Fruit fly (Drosophila melanogaster) whole organism, embryonic: Measurements from ENCODE around the gene Pat1.

Experiments used
- B-H1 ChIP-seq: fragments of 200-800 bp; sonication (Bioruptor generic); IDR thresholded peaks from 3 replicates; pipeline ENCODE4 v1.3.6; 2022; ENCODE audit warnings: missing biosample characterization, missing genetic modification characterization
- Bdp1 ChIP-seq: fragments of 200-800 bp; sonication (Bioruptor generic); optimal IDR thresholded peaks from 3 replicates; lab custom pipeline; 2016; ENCODE audit warnings: missing biosample characterization, missing genetic modification characterization
- CG10366 ChIP-seq: fragments of 200-800 bp; sonication (Bioruptor generic); IDR thresholded peaks from 2 replicates; pipeline ENCODE4 v1.3.6; 2022; ENCODE audit warnings: missing biosample characterization, missing genetic modification characterization
- CG11085 ChIP-seq: fragments of 200-800 bp; sonication (Bioruptor generic); IDR thresholded peaks from 2 replicates; pipeline ENCODE4 v1.3.6; 2022; ENCODE audit warnings: missing biosample characterization, missing genetic modification characterization
- CG11456 ChIP-seq: fragments of 200-800 bp; sonication (Bioruptor generic); IDR thresholded peaks from 3 replicates; pipeline ENCODE4 v1.3.6; 2022; ENCODE audit warnings: missing biosample characterization, missing genetic modification characterization
- CG11696 ChIP-seq: fragments of 200-800 bp; sonication (Bioruptor generic); IDR thresholded peaks from 2 replicates; pipeline ENCODE4 v1.3.6; 2022; ENCODE audit warnings: missing biosample characterization, missing genetic modification characterization
- CG13123 ChIP-seq: fragments of 200-800 bp; sonication (Bioruptor generic); optimal IDR thresholded peaks from 2 replicates; lab custom pipeline; 2016; ENCODE audit warnings: missing biosample characterization, missing genetic modification characterization
- CG13775 ChIP-seq: fragments of 200-800 bp; sonication (Bioruptor generic); optimal IDR thresholded peaks from 3 replicates; lab custom pipeline; 2017; ENCODE audit warnings: missing biosample characterization, mild to moderate bottlenecking, missing genetic modification characterization
- CG13894 ChIP-seq: fragments of 200-800 bp; sonication (Bioruptor generic); optimal IDR thresholded peaks from 3 replicates; lab custom pipeline; 2018; ENCODE audit warnings: missing biosample characterization, mild to moderate bottlenecking, missing genetic modification characterization, moderate library complexity
- CG14965 ChIP-seq: fragments of 200-800 bp; sonication (Bioruptor generic); optimal IDR thresholded peaks from 2 replicates; lab custom pipeline; 2016; ENCODE audit warnings: missing biosample characterization, missing genetic modification characterization, borderline replicate concordance
- CG15073 ChIP-seq: fragments of 200-800 bp; sonication (Bioruptor generic); optimal IDR thresholded peaks from 2 replicates; lab custom pipeline; 2016; ENCODE audit warnings: missing biosample characterization, missing genetic modification characterization
- CG17568 ChIP-seq: fragments of 200-800 bp; sonication (Bioruptor generic); optimal IDR thresholded peaks from 2 replicates; lab custom pipeline; 2018; ENCODE audit warnings: missing biosample characterization, mild to moderate bottlenecking, missing genetic modification characterization, moderate library complexity
- CG17612 ChIP-seq: fragments of 200-800 bp; sonication (Bioruptor generic); IDR thresholded peaks from 2 replicates; pipeline ENCODE4 v1.3.6; 2022; ENCODE audit warnings: missing biosample characterization, missing genetic modification characterization
- CG34422 ChIP-seq: fragments of 200-800 bp; sonication (Bioruptor generic); IDR thresholded peaks from 3 replicates; pipeline ENCODE4 v1.3.6; 2022; ENCODE audit warnings: missing biosample characterization, missing genetic modification characterization
- CG7745 ChIP-seq: fragments of 200-800 bp; sonication (Bioruptor generic); optimal IDR thresholded peaks from 2 replicates; lab custom pipeline; 2018; ENCODE audit warnings: missing biosample characterization, mild to moderate bottlenecking, missing genetic modification characterization, moderate library complexity
- CG8765 ChIP-seq: fragments of 200-800 bp; sonication (Bioruptor generic); IDR thresholded peaks from 2 replicates; pipeline ENCODE4 v1.3.6; 2022; ENCODE audit warnings: missing biosample characterization, missing genetic modification characterization
- CG9437 ChIP-seq: fragments of 200-800 bp; sonication (Bioruptor generic); optimal IDR thresholded peaks from 2 replicates; lab custom pipeline; 2018; ENCODE audit warnings: missing biosample characterization, mild to moderate bottlenecking, missing genetic modification characterization
- CG9817 ChIP-seq: fragments of 200-800 bp; sonication (Bioruptor generic); optimal IDR thresholded peaks from 2 replicates; lab custom pipeline; 2018; ENCODE audit warnings: missing biosample characterization, mild to moderate bottlenecking, missing genetic modification characterization, moderate library complexity
- CHES-1-like ChIP-seq: fragments of 200-800 bp; sonication (Bioruptor generic); optimal IDR thresholded peaks from 2 replicates; lab custom pipeline; 2016; ENCODE audit warnings: missing biosample characterization, missing genetic modification characterization
- Doc3 ChIP-seq: fragments of 200-800 bp; sonication (Bioruptor generic); IDR thresholded peaks from 3 replicates; pipeline ENCODE4 v1.3.6; 2022; ENCODE audit warnings: missing biosample characterization, missing genetic modification characterization; ENCODE audit not compliant: partially characterized antibody
- E2f1 ChIP-seq: fragments of 200-800 bp; sonication (Bioruptor generic); IDR thresholded peaks from 2 replicates; pipeline ENCODE4 v1.3.6; 2022; ENCODE audit warnings: missing biosample characterization, missing genetic modification characterization
- Eip74EF ChIP-seq, 2 experiments: fragments of 200-800 bp in 1 of 2; fragments of >200 bp in 1 of 2; sonication (Bioruptor generic) in 1 of 2; optimal IDR thresholded peaks; 2 replicates each; lab custom pipeline; 2017 to 2019; ENCODE audit warnings: missing biosample characterization in 2 of 2, missing genetic modification characterization in 2 of 2, mild to moderate bottlenecking in 1 of 2, moderate library complexity in 1 of 2
- HLH3B ChIP-seq: fragments of 200-800 bp; sonication (Bioruptor generic); IDR thresholded peaks from 2 replicates; pipeline ENCODE4 v1.3.6; 2022; ENCODE audit warnings: missing biosample characterization, missing genetic modification characterization
- Hmr ChIP-seq: fragments of 200-800 bp; sonication (Bioruptor generic); optimal IDR thresholded peaks from 3 replicates; lab custom pipeline; 2017; ENCODE audit warnings: mild to moderate bottlenecking, missing biosample characterization, missing genetic modification reagents, missing genetic modification characterization
- Hr39 ChIP-seq: fragments of >200 bp; optimal IDR thresholded peaks from 2 replicates; lab custom pipeline; 2017
- Lpt ChIP-seq: fragments of >200 bp; optimal IDR thresholded peaks from 2 replicates; lab custom pipeline; 2018; ENCODE audit warnings: missing biosample characterization, missing genetic modification characterization
- Mad ChIP-seq: fragments of 200-800 bp; sonication (Bioruptor generic); optimal IDR thresholded peaks from 2 replicates; lab custom pipeline; 2016; ENCODE audit warnings: missing biosample characterization, missing genetic modification characterization
- NFAT ChIP-seq: fragments of 200-800 bp; sonication (Bioruptor generic); IDR thresholded peaks from 2 replicates; pipeline ENCODE4 v1.3.6; 2022; ENCODE audit warnings: missing biosample characterization, missing genetic modification characterization
- NfI ChIP-seq: fragments of 200-800 bp; sonication (Bioruptor generic); optimal IDR thresholded peaks from 3 replicates; lab custom pipeline; 2018; ENCODE audit warnings: missing biosample characterization, mild to moderate bottlenecking, missing genetic modification characterization, moderate library complexity
- Ptx1 ChIP-seq: fragments of 200-800 bp; sonication (Bioruptor generic); IDR thresholded peaks from 2 replicates; pipeline ENCODE4 v1.3.6; 2022; ENCODE audit warnings: missing biosample characterization, missing genetic modification characterization
- Vsx1 ChIP-seq: fragments of 200-800 bp; sonication (Bioruptor generic); optimal IDR thresholded peaks from 2 replicates; lab custom pipeline; 2017; ENCODE audit warnings: missing biosample characterization, mild to moderate bottlenecking, missing genetic modification characterization, missing genetic modification reagents
- cas ChIP-seq: fragments of 200-800 bp; sonication (Bioruptor generic); IDR thresholded peaks from 2 replicates; pipeline ENCODE4 v1.3.6; 2022; ENCODE audit warnings: missing biosample characterization, missing genetic modification characterization
- cg ChIP-seq: fragments of 200-800 bp; sonication (Bioruptor generic); optimal IDR thresholded peaks from 3 replicates; lab custom pipeline; 2019; ENCODE audit warnings: missing biosample characterization, mild to moderate bottlenecking, missing genetic modification characterization, moderate library complexity
- dati ChIP-seq: fragments of 200-800 bp; sonication (Bioruptor generic); IDR thresholded peaks from 2 replicates; pipeline ENCODE4 v1.3.6; 2022; ENCODE audit warnings: missing biosample characterization, missing genetic modification characterization
- dimm ChIP-seq: fragments of 200-800 bp; sonication (Bioruptor generic); IDR thresholded peaks from 2 replicates; pipeline ENCODE4 v1.3.6; 2022; ENCODE audit warnings: missing biosample characterization, missing genetic modification characterization
- disco-r ChIP-seq: fragments of 200-800 bp; sonication (Bioruptor generic); optimal IDR thresholded peaks from 2 replicates; lab custom pipeline; 2016; ENCODE audit warnings: missing biosample characterization, missing genetic modification characterization
- dm ChIP-seq: fragments of 200-800 bp; sonication (Bioruptor generic); optimal IDR thresholded peaks from 3 replicates; lab custom pipeline; 2016; ENCODE audit warnings: missing biosample characterization, missing genetic modification characterization
- ems ChIP-seq: fragments of 200-800 bp; sonication (Bioruptor generic); optimal IDR thresholded peaks from 3 replicates; lab custom pipeline; 2016; ENCODE audit warnings: missing biosample characterization, missing genetic modification characterization
- eyg ChIP-seq: fragments of 200-800 bp; sonication (Bioruptor generic); optimal IDR thresholded peaks from 3 replicates; lab custom pipeline; 2016; ENCODE audit warnings: missing biosample characterization, missing genetic modification characterization
- ftz-f1 ChIP-seq: fragments of 200-800 bp; sonication (Bioruptor generic); optimal IDR thresholded peaks from 2 replicates; lab custom pipeline; 2016; ENCODE audit warnings: missing biosample characterization, missing genetic modification characterization
- gem ChIP-seq: fragments of 200-800 bp; sonication (Bioruptor generic); optimal IDR thresholded peaks from 2 replicates; lab custom pipeline; 2019; ENCODE audit warnings: missing biosample characterization, mild to moderate bottlenecking, missing genetic modification characterization, moderate library complexity
- ind ChIP-seq: fragments of 200-800 bp; sonication (Bioruptor generic); optimal IDR thresholded peaks from 3 replicates; lab custom pipeline; 2016; ENCODE audit warnings: missing biosample characterization, missing genetic modification characterization
- oc ChIP-seq: fragments of 200-800 bp; sonication (Bioruptor generic); optimal IDR thresholded peaks from 2 replicates; lab custom pipeline; 2018; ENCODE audit warnings: missing biosample characterization, mild to moderate bottlenecking, missing genetic modification characterization, moderate library complexity
- odd ChIP-seq: fragments of 200-800 bp; sonication (Bioruptor generic); optimal IDR thresholded peaks from 2 replicates; lab custom pipeline; 2017; ENCODE audit warnings: missing biosample characterization, mild to moderate bottlenecking, missing genetic modification characterization
- otp ChIP-seq: fragments of 200-800 bp; sonication (Bioruptor generic); IDR thresholded peaks from 3 replicates; pipeline ENCODE4, ENCODE4 v1.3.6; 2022; ENCODE audit warnings: missing biosample characterization, missing genetic modification characterization
- slbo ChIP-seq: fragments of 200-800 bp; sonication (Bioruptor generic); IDR thresholded peaks from 2 replicates; pipeline ENCODE4 v1.3.6; 2022; ENCODE audit warnings: missing biosample characterization, missing genetic modification characterization
- sna ChIP-seq: fragments of 200-800 bp; sonication (Bioruptor generic); IDR thresholded peaks from 2 replicates; pipeline ENCODE4 v1.3.6; 2022; ENCODE audit warnings: missing biosample characterization, missing genetic modification characterization; ENCODE audit not compliant: partially characterized antibody
- sr ChIP-seq: fragments of 200-800 bp; sonication (Bioruptor generic); IDR thresholded peaks from 3 replicates; pipeline ENCODE4 v1.3.6; 2022; ENCODE audit warnings: missing biosample characterization, missing genetic modification characterization
- tna ChIP-seq: fragments of 200-800 bp; sonication (Bioruptor generic); IDR thresholded peaks from 2 replicates; pipeline ENCODE4 v1.3.6; 2022; ENCODE audit warnings: missing biosample characterization, missing genetic modification characterization; ENCODE audit not compliant: partially characterized antibody
- tup ChIP-seq: fragments of 200-800 bp; sonication (Bioruptor generic); optimal IDR thresholded peaks from 2 replicates; lab custom pipeline; 2016; ENCODE audit warnings: missing biosample characterization, mild to moderate bottlenecking, missing genetic modification characterization, moderate library complexity
- tx ChIP-seq: fragments of 200-800 bp; sonication (Bioruptor generic); optimal IDR thresholded peaks from 2 replicates; lab custom pipeline; 2016; ENCODE audit warnings: missing biosample characterization, missing genetic modification characterization
- wor ChIP-seq: fragments of 200-800 bp; sonication (Bioruptor generic); IDR thresholded peaks from 2 replicates; pipeline ENCODE4 v1.3.6; 2022; ENCODE audit warnings: missing biosample characterization, missing genetic modification characterization

Pat1 gene

dm6 chrX:6599233-6599632, 8.7 kb downstream of the Pat1 start (continued):
- TF ChIP-seq CG17568 (GFP tag; lab: Kevin White, UChicago), result no peak
- TF ChIP-seq Vsx1 (GFP tag; lab: Kevin White, UChicago), result no peak
- no peak for TF ChIP-seq dm (GFP tag; lab: Kevin White, UChicago)
- peak; percentile 99 for TF ChIP-seq CG34422
- peak; percentile 98 for TF ChIP-seq HLH3B (GFP tag; lab: Robert Waterston, UW)
- peak; percentile 98 for TF ChIP-seq NFAT (GFP tag; lab: Robert Waterston, UW)
- peak; percentile 66 for TF ChIP-seq CG13775 (GFP tag; lab: Kevin White, UChicago)
- TF ChIP-seq wor (GFP tag; lab: Robert Waterston, UW), result peak; percentile 42; the same call in 1 of the 2 replicates
- TF ChIP-seq CG17612 (GFP tag; lab: Robert Waterston, UW), result peak; percentile 94
- peak; percentile 89 for TF ChIP-seq CG13894 (tag; lab: Kevin White, UChicago)
- TF ChIP-seq Bdp1 (GFP tag; lab: Kevin White, UChicago), result no peak
- TF ChIP-seq Hmr, result no peak
- TF ChIP-seq dati, result peak; percentile 94
- peak; percentile 98 for TF ChIP-seq B-H1 (GFP tag; lab: Robert Waterston, UW)
- TF ChIP-seq otp (GFP tag; lab: Robert Waterston, UW), result peak; percentile 96
- no peak for TF ChIP-seq tna (GFP tag; lab: Robert Waterston, UW)
- no peak for TF ChIP-seq CG7745 (tag; lab: Kevin White, UChicago)
- TF ChIP-seq tup (GFP tag; lab: Kevin White, UChicago), result peak; percentile 85
- TF ChIP-seq ftz-f1 (GFP tag; lab: Kevin White, UChicago), result peak; percentile 62
- TF ChIP-seq Eip74EF (GFP tag; optimal IDR thresholded peaks at IDR 0.05; lab: Kevin White, UChicago), result peak in 1 of 2 experiments; percentile 32
- peak; percentile 84 for TF ChIP-seq ems (GFP tag; lab: Kevin White, UChicago)
- TF ChIP-seq cg, result no peak
- no peak for TF ChIP-seq oc
- no peak for TF ChIP-seq CG10366 (GFP tag; lab: Robert Waterston, UW)
- TF ChIP-seq Hr39 (lab: Kevin White, UChicago), result no peak
- peak; percentile 92 for TF ChIP-seq ind (GFP tag; lab: Kevin White, UChicago)
- TF ChIP-seq CG15073 (GFP tag; lab: Kevin White, UChicago), result no peak
- no peak for TF ChIP-seq CHES-1-like
- peak; percentile 99 for TF ChIP-seq Ptx1 (GFP tag; lab: Robert Waterston, UW)
- peak; percentile 94 for TF ChIP-seq CG11696 (GFP tag; lab: Robert Waterston, UW)
- peak; percentile 83 for TF ChIP-seq eyg
- TF ChIP-seq Mad (GFP tag; lab: Kevin White, UChicago), result peak; percentile 1
- no peak for TF ChIP-seq odd
- peak; percentile 98 for TF ChIP-seq CG11456 (GFP tag; lab: Robert Waterston, UW)
- no peak for TF ChIP-seq disco-r (GFP tag; lab: Kevin White, UChicago)
- no peak for TF ChIP-seq Doc3 (GFP tag; lab: Robert Waterston, UW)
- TF ChIP-seq gem (tag; lab: Kevin White, UChicago), result no peak
- TF ChIP-seq dimm, result peak; percentile 94
- TF ChIP-seq sna (GFP tag; lab: Robert Waterston, UW), result no peak
- TF ChIP-seq cas (GFP tag; lab: Robert Waterston, UW), result peak; percentile 95
- no peak for TF ChIP-seq CG9817
- TF ChIP-seq CG11085, result peak; percentile 97
- TF ChIP-seq Lpt, result no peak
- TF ChIP-seq CG14965 (GFP tag; lab: Kevin White, UChicago), result peak; percentile 45
- no peak for TF ChIP-seq slbo
- TF ChIP-seq E2f1 (GFP tag; lab: Robert Waterston, UW), result peak; percentile 98
- peak; percentile 94 for TF ChIP-seq sr (GFP tag; lab: Robert Waterston, UW)
- no peak for TF ChIP-seq NfI
- peak; percentile 96 for TF ChIP-seq CG8765 (GFP tag; lab: Robert Waterston, UW)
- no peak for TF ChIP-seq tx (GFP tag; lab: Kevin White, UChicago)
- TF ChIP-seq CG13123 (GFP tag; lab: Kevin White, UChicago), result no peak
- no peak for TF ChIP-seq CG9437
